Worm (Caenorhabditis elegans): ENCODE data around the gene C50E3.12.

C50E3.12 gene

ce11 chrV:7570955-7571354, 50.9 kb downstream of the C50E3.12 start, which contains the start of gene F19F10.14:
Gene F19F10.14, minus strand, starts transcription at chrV:7571055.
- TF ChIP-seq nhr-23 (tag; optimal IDR thresholded peaks at IDR 0.05) (no peak), daf-12 (tag; optimal IDR thresholded peaks at IDR 0.05) (no peak), ztf-4 (tag; optimal IDR thresholded peaks at IDR 0.05) (no peak), fos-1 (tag; optimal IDR thresholded peaks at IDR 0.05) (no peak), nhr-25 (tag; optimal IDR thresholded peaks at IDR 0.05) (no peak), R02D3.7 (tag; optimal IDR thresholded peaks at IDR 0.05) (no peak), nfya-1 (tag; optimal IDR thresholded peaks at IDR 0.05; ENCODE audit: insufficient read depth) (no peak), elt-3 (tag; optimal IDR thresholded peaks at IDR 0.05) (no peak), ama-1 (optimal IDR thresholded peaks at IDR 0.05) (no peak), nhr-43 (tag; optimal IDR thresholded peaks at IDR 0.05; ENCODE audit: poor library complexity, severe bottlenecking) (no peak), elt-1 (tag; optimal IDR thresholded peaks at IDR 0.05) (no peak)

All from whole organism, L3 larva.